Fruit fly (Drosophila melanogaster): ENCODE data around the gene LManI.

The LManI gene

dm6 chr2L:10474268-10474678 lies 17.2 kb upstream of the LManI start, which contains the start of gene RluA-1 (continued):
- TF ChIP-seq Dad (GFP tag; optimal IDR thresholded peaks at IDR 0.05) (peak; percentile 97), slp2 (GFP tag; optimal IDR thresholded peaks at IDR 0.05) (peak; percentile 68), CG11560 (tag; IDR thresholded peaks at IDR 0.05) (peak; percentile 92), Mes4 (GFP tag; optimal IDR thresholded peaks at IDR 0.05) (peak; percentile 91), CG3847 (GFP tag; IDR thresholded peaks at IDR 0.05) (peak; percentile 99), insv (GFP tag; optimal IDR thresholded peaks at IDR 0.05) (peak; percentile 41 to 82), bab2 (GFP tag; optimal IDR thresholded peaks at IDR 0.05) (peak; percentile 96), sisA (GFP tag; IDR thresholded peaks at IDR 0.05) (peak; percentile 90; the same call in 1 of the 2 replicates), CG12104 (GFP tag; optimal IDR thresholded peaks at IDR 0.05) (peak; percentile 99), mam (GFP tag; optimal IDR thresholded peaks at IDR 0.05) (peak; percentile 61), Meics (GFP tag; optimal IDR thresholded peaks at IDR 0.05) (peak; percentile 99), MESR4 (GFP tag; optimal IDR thresholded peaks at IDR 0.05) (peak; percentile 88), Usf (GFP tag; optimal IDR thresholded peaks at IDR 0.05) (peak; percentile 96), Kr (GFP tag; optimal IDR thresholded peaks at IDR 0.05) (peak; percentile 92), Hr39 (optimal IDR thresholded peaks at IDR 0.05) (no peak), unpg (GFP tag; optimal IDR thresholded peaks at IDR 0.05) (peak; percentile 100), CG34224 (GFP tag; IDR thresholded peaks at IDR 0.05; ENCODE audit: partially characterized antibody) (peak; percentile 67; the same call in 2 of the 3 replicates), CG11695 (GFP tag; IDR thresholded peaks at IDR 0.05) (peak; percentile 99), CG2129 (GFP tag; IDR thresholded peaks at IDR 0.05; ENCODE audit: partially characterized antibody) (no peak), Hmx (GFP tag; optimal IDR thresholded peaks at IDR 0.05) (peak; percentile 65), CG16813 (GFP tag; IDR thresholded peaks at IDR 0.05; ENCODE audit: partially characterized antibody) (no peak; the same call in none of the 3 replicates), zen2 (GFP tag; IDR thresholded peaks at IDR 0.05; ENCODE audit: partially characterized antibody) (no peak), CG14050 (GFP tag; IDR thresholded peaks at IDR 0.05) (peak; percentile 99), prd (optimal IDR thresholded peaks at IDR 0.05) (no peak), prd (GFP tag; IDR thresholded peaks at IDR 0.05) (peak; percentile 99), CG33557 (GFP tag; optimal IDR thresholded peaks at IDR 0.05) (peak; percentile 99), Doc3 (GFP tag; IDR thresholded peaks at IDR 0.05; ENCODE audit: partially characterized antibody) (peak; percentile 56; the same call in 2 of the 3 replicates), CG16863 (GFP tag; optimal IDR thresholded peaks at IDR 0.05) (peak; percentile 91), al (GFP tag; IDR thresholded peaks at IDR 0.05) (peak; percentile 93), Xbp1 (GFP tag; optimal IDR thresholded peaks at IDR 0.05) (peak; percentile 99), Hand (GFP tag; optimal IDR thresholded peaks at IDR 0.05) (peak; percentile 96), CG4360 (GFP tag; IDR thresholded peaks at IDR 0.05) (peak; percentile 94), sna (GFP tag; IDR thresholded peaks at IDR 0.05; ENCODE audit: partially characterized antibody) (0 out of 2 replicates have a peak, but pooled peaks have one; percentile 32), Mrtf (GFP tag; IDR thresholded peaks at IDR 0.05) (peak; percentile 99), tll (GFP tag; optimal IDR thresholded peaks at IDR 0.05) (peak in 1 of 2 experiments; percentile 85), corto (GFP tag; optimal IDR thresholded peaks at IDR 0.05) (peak; percentile 60), lilli (GFP tag; optimal IDR thresholded peaks at IDR 0.05) (peak; percentile 98), pfk (GFP tag; optimal IDR thresholded peaks at IDR 0.05) (peak; percentile 65), CG1832 (GFP tag; optimal IDR thresholded peaks at IDR 0.05) (no peak), CG15269 (tag; optimal IDR thresholded peaks at IDR 0.05) (peak; percentile 100), fd96Cb (tag; optimal IDR thresholded peaks at IDR 0.05) (peak; percentile 99), Chrac-16 (GFP tag; optimal IDR thresholded peaks at IDR 0.05) (peak; percentile 99), gt (GFP tag; IDR thresholded peaks at IDR 0.05) (peak; percentile 99), Dip2 (GFP tag; IDR thresholded peaks at IDR 0.05) (peak; percentile 77; the same call in 1 of the 2 replicates), CG6272 (GFP tag; IDR thresholded peaks at IDR 0.05) (peak; percentile 99), D19A (tag; optimal IDR thresholded peaks at IDR 0.05) (peak; percentile 95), CG4730 (GFP tag; IDR thresholded peaks at IDR 0.05) (peak; percentile 99), CG7987 (GFP tag; optimal IDR thresholded peaks at IDR 0.05) (peak; percentile 97), CG2712 (tag; optimal IDR thresholded peaks at IDR 0.05) (peak; percentile 100), nau (GFP tag; optimal IDR thresholded peaks at IDR 0.05) (peak; percentile 99)

Data from whole organism, embryonic.